Fruit fly (Drosophila melanogaster): ENCODE data around the gene Cyp4c3.

The Cyp4c3 gene

dm6 chr3R:30859901-30860560 lies 33.8 kb upstream of the Cyp4c3 start (continued):
- no peak for TF ChIP-seq p53 (GFP tag; optimal IDR thresholded peaks at IDR 0.05)
- no peak for TF ChIP-seq H2.0 (GFP tag; IDR thresholded peaks at IDR 0.05)
- TF ChIP-seq CG9215 (GFP tag; IDR thresholded peaks at IDR 0.05), result no peak
- TF ChIP-seq Blimp-1 (GFP tag; optimal IDR thresholded peaks at IDR 0.05), result peak; percentile 9
- no peak for TF ChIP-seq Lpt (GFP tag; optimal IDR thresholded peaks at IDR 0.05)
- TF ChIP-seq pita (GFP tag; optimal IDR thresholded peaks at IDR 0.05), result no peak
- peak; percentile 54 for TF ChIP-seq CG10979 (tag; optimal IDR thresholded peaks at IDR 0.05)
- peak; percentile 43 for TF ChIP-seq CG18599 (GFP tag; optimal IDR thresholded peaks at IDR 0.05)
- peak; percentile 12 for TF ChIP-seq phol (tag; optimal IDR thresholded peaks at IDR 0.05)
- TF ChIP-seq CG4730 (GFP tag; IDR thresholded peaks at IDR 0.05), result no peak
- TF ChIP-seq CG1603 (tag; optimal IDR thresholded peaks at IDR 0.05), result peak; percentile 7
- no peak for TF ChIP-seq br (optimal IDR thresholded peaks at IDR 0.05)
- no peak for TF ChIP-seq E2f1 (GFP tag; IDR thresholded peaks at IDR 0.05)
- TF ChIP-seq nom (GFP tag; optimal IDR thresholded peaks at IDR 0.05), result no peak
- peak; percentile 28 for TF ChIP-seq CG2712 (tag; optimal IDR thresholded peaks at IDR 0.05)
- TF ChIP-seq Hmr (GFP tag; optimal IDR thresholded peaks at IDR 0.05), result peak; percentile 34
- TF ChIP-seq CG4707 (GFP tag; optimal IDR thresholded peaks at IDR 0.05), result no peak
- TF ChIP-seq fu2 (GFP tag; optimal IDR thresholded peaks at IDR 0.05), result no peak
- no peak for TF ChIP-seq CG13775 (GFP tag; optimal IDR thresholded peaks at IDR 0.05)
- TF ChIP-seq emc (GFP tag; optimal IDR thresholded peaks at IDR 0.05), result no peak
- no peak for TF ChIP-seq CG42726 (GFP tag; IDR thresholded peaks at IDR 0.05; ENCODE audit: partially characterized antibody)
- peak; percentile 40 for TF ChIP-seq CG7556 (GFP tag; optimal IDR thresholded peaks at IDR 0.05)
- peak; percentile 19 for TF ChIP-seq Hey (tag; optimal IDR thresholded peaks at IDR 0.05)
- no peak for TF ChIP-seq CG17829 (tag; optimal IDR thresholded peaks at IDR 0.05)
- no peak for TF ChIP-seq MBD-R2 (GFP tag; IDR thresholded peaks at IDR 0.05)
- TF ChIP-seq CG31441 (GFP tag; IDR thresholded peaks at IDR 0.05), result 0 out of 2 replicates have a peak, but pooled peaks have one; percentile 18
- peak; percentile 12 for TF ChIP-seq tin (GFP tag; optimal IDR thresholded peaks at IDR 0.05)
- no peak for TF ChIP-seq gt (GFP tag; IDR thresholded peaks at IDR 0.05)
- TF ChIP-seq CTCF (GFP tag; optimal IDR thresholded peaks at IDR 0.05), result no peak
- peak; percentile 77 for TF ChIP-seq Ets65A (GFP tag)
- no peak for TF ChIP-seq unpg (GFP tag; optimal IDR thresholded peaks at IDR 0.05)
- TF ChIP-seq onecut (GFP tag; IDR thresholded peaks at IDR 0.05), result 0 out of 2 replicates have a peak, but pooled peaks have one; percentile 3
- peak; percentile 38; the same call in 2 of the 3 replicates for TF ChIP-seq row (GFP tag; IDR thresholded peaks at IDR 0.05)
- TF ChIP-seq gem (tag; optimal IDR thresholded peaks at IDR 0.05), result peak; percentile 45
- TF ChIP-seq CG9727 (GFP tag; optimal IDR thresholded peaks at IDR 0.05), result peak; percentile 25
- TF ChIP-seq CG15479 (GFP tag; optimal IDR thresholded peaks at IDR 0.05), result peak; percentile 77
- TF ChIP-seq CoRest (tag; optimal IDR thresholded peaks at IDR 0.05), result no peak
- TF ChIP-seq CG12219 (GFP tag; optimal IDR thresholded peaks at IDR 0.05), result no peak
- no peak for TF ChIP-seq Hmx (GFP tag; optimal IDR thresholded peaks at IDR 0.05)
- no peak for TF ChIP-seq CG8281 (tag; optimal IDR thresholded peaks at IDR 0.05)
- TF ChIP-seq CG18262 (tag; optimal IDR thresholded peaks at IDR 0.05), result peak; percentile 37
- TF ChIP-seq Sry-β (GFP tag; optimal IDR thresholded peaks at IDR 0.05), result no peak
- TF ChIP-seq lab (GFP tag; optimal IDR thresholded peaks at IDR 0.05), result peak; percentile 35
- TF ChIP-seq CG34376 (GFP tag; optimal IDR thresholded peaks at IDR 0.05), result no peak
- TF ChIP-seq dmrt99B (tag; optimal IDR thresholded peaks at IDR 0.05), result peak; percentile 42
- TF ChIP-seq Antp (GFP tag; optimal IDR thresholded peaks at IDR 0.05), result no peak
- no peak for TF ChIP-seq Dip3 (GFP tag; optimal IDR thresholded peaks at IDR 0.05)
- TF ChIP-seq CG8765 (GFP tag; IDR thresholded peaks at IDR 0.05), result no peak
- TF ChIP-seq Doc3 (GFP tag; IDR thresholded peaks at IDR 0.05; ENCODE audit: partially characterized antibody), result no peak
- no peak for TF ChIP-seq CG8359 (GFP tag; optimal IDR thresholded peaks at IDR 0.05; ENCODE audit: borderline replicate concordance)
